Fruit fly (Drosophila melanogaster) Kc167 (cell line): ENCODE data around the gene CG5516.

Experiments
- Myc ChIP-seq: fragments of >200 bp; optimal IDR thresholded peaks from 2 replicates; lab custom pipeline; 2017; ENCODE audit warnings: missing external identifiers
- insv ChIP-seq: fragments of >200 bp; optimal IDR thresholded peaks from 3 replicates; lab custom pipeline; 2018; ENCODE audit warnings: missing external identifiers

- TF ChIP-seq insv (lab: Kevin White, UChicago) (no peak), Myc (no peak)
Observed at dm6 chr3R:15920229-15920533, 43.5 kb upstream of the CG5516 start.
